4 fruit fly cellular contexts compared by ENCODE assay signal in the genomic region with DNA sequence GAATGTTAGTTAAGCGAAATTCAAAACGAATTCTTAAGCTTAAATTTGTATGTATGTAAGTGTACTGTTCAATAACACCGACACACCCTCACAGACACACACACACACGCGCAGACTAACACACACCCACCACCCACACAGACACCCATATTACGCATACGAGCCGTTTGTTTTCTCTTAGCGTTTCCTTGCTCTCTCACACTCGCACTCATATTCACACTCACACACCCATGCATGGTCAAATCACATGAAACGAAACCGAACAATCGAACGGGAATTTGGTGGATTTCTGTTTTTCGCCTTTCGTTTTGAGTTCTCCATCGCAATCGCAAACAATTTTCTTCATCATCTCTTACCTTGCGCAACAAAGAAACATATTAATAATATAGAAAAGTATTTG.
TF ChIP-seq lines count a peak whose summit lies in the region.

No protein-coding gene starts in this region.

- TF ChIP-seq CTCF in whole organism, embryonic (GFP tag; optimal IDR thresholded peaks at IDR 0.05; lab: Kevin White, UChicago) = no peak

TF ChIP-seq in whole organism, adult, 20 proteins besides CTCF, POLR2A, EP300 and RAD21:
- TF ChIP-seq kay (GFP tag; lab: Kevin White, UChicago; ENCODE audit: borderline replicate concordance) = no peak
- TF ChIP-seq CG7045 (GFP tag; optimal IDR thresholded peaks at IDR 0.05; lab: Kevin White, UChicago) = no peak
- peak; percentile 43 for TF ChIP-seq ovo (GFP tag; optimal IDR thresholded peaks at IDR 0.05; lab: Kevin White, UChicago)
- peak; percentile 46 for TF ChIP-seq tj (GFP tag; optimal IDR thresholded peaks at IDR 0.05; lab: Kevin White, UChicago)
- no peak for TF ChIP-seq CG14711 (tag; optimal IDR thresholded peaks at IDR 0.05; lab: Kevin White, UChicago)
- TF ChIP-seq CG11617 (GFP tag; optimal IDR thresholded peaks at IDR 0.05; lab: Kevin White, UChicago) = no peak
- TF ChIP-seq Crg-1 (GFP tag; optimal IDR thresholded peaks at IDR 0.05; lab: Kevin White, UChicago) = no peak
- peak; percentile 19 for TF ChIP-seq pad (GFP tag; optimal IDR thresholded peaks at IDR 0.05; lab: Kevin White, UChicago)

TF ChIP-seq in whole organism, embryonic, 481 proteins besides CTCF, POLR2A, EP300 and RAD21 (continues in another document):
- peak; percentile 1 for TF ChIP-seq HmgZ (tag; optimal IDR thresholded peaks at IDR 0.05; lab: Kevin White, UChicago)
- TF ChIP-seq vvl (GFP tag; IDR thresholded peaks at IDR 0.05; lab: Robert Waterston, UW) = 0 out of 2 replicates have a peak, but pooled peaks have one; percentile 23
- TF ChIP-seq Scr (GFP tag; IDR thresholded peaks at IDR 0.05; lab: Robert Waterston, UW; ENCODE audit: partially characterized antibody) = 0 out of 2 replicates have a peak, but pooled peaks have one; percentile 11
- peak; percentile 89 for TF ChIP-seq cg (GFP tag; optimal IDR thresholded peaks at IDR 0.05; lab: Kevin White, UChicago)
- TF ChIP-seq Med (GFP tag; lab: Kevin White, UChicago) = peak; percentile 77
- no peak for TF ChIP-seq CG15011 (GFP tag; optimal IDR thresholded peaks at IDR 0.05; lab: Kevin White, UChicago)
- TF ChIP-seq CG10543 (GFP tag; optimal IDR thresholded peaks at IDR 0.05; lab: Kevin White, UChicago) = peak; percentile 30
- no peak for TF ChIP-seq Lpt (GFP tag; optimal IDR thresholded peaks at IDR 0.05; lab: Kevin White, UChicago)
- TF ChIP-seq CG1792 (GFP tag; optimal IDR thresholded peaks at IDR 0.05; lab: Kevin White, UChicago) = no peak
- TF ChIP-seq CG7372 (GFP tag; IDR thresholded peaks at IDR 0.05; lab: Robert Waterston, UW) = peak; percentile 23; the same call in 1 of the 2 replicates
- TF ChIP-seq CG2199 (GFP tag; IDR thresholded peaks at IDR 0.05; lab: Robert Waterston, UW) = peak; percentile 61; the same call in 1 of the 3 replicates
- TF ChIP-seq sr (GFP tag; IDR thresholded peaks at IDR 0.05; lab: Robert Waterston, UW) = peak; percentile 38; the same call in 2 of the 3 replicates
- peak; percentile 40; the same call in 1 of the 3 replicates for TF ChIP-seq ci (GFP tag; IDR thresholded peaks at IDR 0.05; lab: Robert Waterston, UW)
- TF ChIP-seq sd (tag; optimal IDR thresholded peaks at IDR 0.05; lab: Kevin White, UChicago) = peak; percentile 26
- TF ChIP-seq Deaf1 (tag; optimal IDR thresholded peaks at IDR 0.05; lab: Kevin White, UChicago) = peak; percentile 53
- TF ChIP-seq H2.0 (GFP tag; IDR thresholded peaks at IDR 0.05; lab: Robert Waterston, UW) = no peak
- TF ChIP-seq CG3163 (GFP tag; optimal IDR thresholded peaks at IDR 0.05; lab: Kevin White, UChicago) = peak; percentile 58
- TF ChIP-seq sob (GFP tag; IDR thresholded peaks at IDR 0.05; lab: Robert Waterston, UW) = 0 out of 2 replicates have a peak, but pooled peaks have one; percentile 30
- peak; percentile 13 for TF ChIP-seq sug (tag; optimal IDR thresholded peaks at IDR 0.05; lab: Kevin White, UChicago)
- TF ChIP-seq chinmo (GFP tag; IDR thresholded peaks at IDR 0.05; lab: Robert Waterston, UW; ENCODE audit: partially characterized antibody) = 0 out of 4 replicates have a peak, but pooled peaks have one; percentile 62
- no peak for TF ChIP-seq CG17912 (GFP tag; optimal IDR thresholded peaks at IDR 0.05; lab: Kevin White, UChicago)
- TF ChIP-seq chm (GFP tag; IDR thresholded peaks at IDR 0.05; lab: Robert Waterston, UW) = 0 out of 2 replicates have a peak, but pooled peaks have one; percentile 20
- peak; percentile 46; the same call in 1 of the 2 replicates for TF ChIP-seq CG32532 (GFP tag; IDR thresholded peaks at IDR 0.05; lab: Robert Waterston, UW)

TF ChIP-seq in whole organism, pupa, 21 proteins besides CTCF, POLR2A, EP300 and RAD21:
- TF ChIP-seq gl (tag; optimal IDR thresholded peaks at IDR 0.05; lab: Kevin White, UChicago) (no peak), Ets98B (GFP tag; IDR thresholded peaks at IDR 0.05; lab: Robert Waterston, UW) (peak; percentile 4; the same call in 1 of the 2 replicates)
TF ChIP-seq in whole organism, pupa: peak in this region for 1.

TF ChIP-seq in whole organism, wandering third instar larva, 38 proteins besides CTCF, POLR2A, EP300 and RAD21:
- peak; percentile 69 for TF ChIP-seq N (GFP tag; optimal IDR thresholded peaks at IDR 0.05; lab: Kevin White, UChicago)
- TF ChIP-seq sage (GFP tag; optimal IDR thresholded peaks at IDR 0.05; lab: Kevin White, UChicago) = no peak
- no peak for TF ChIP-seq Dfd (GFP tag; optimal IDR thresholded peaks at IDR 0.05; lab: Kevin White, UChicago)
- TF ChIP-seq psq (GFP tag; optimal IDR thresholded peaks at IDR 0.05; lab: Kevin White, UChicago) = peak; percentile 22
- TF ChIP-seq dl (GFP tag; optimal IDR thresholded peaks at IDR 0.05; lab: Kevin White, UChicago; ENCODE audit: insufficient read depth in 1 of 2, partially characterized antibody in 2 of 2) = peak in 1 of 2 experiments; percentile 41
- TF ChIP-seq sv (GFP tag; optimal IDR thresholded peaks at IDR 0.05; lab: Kevin White, UChicago) = no peak
- TF ChIP-seq Hr83 (GFP tag; optimal IDR thresholded peaks at IDR 0.05; lab: Kevin White, UChicago; ENCODE audit: poor library complexity, severe bottlenecking) = peak; percentile 16
- no peak for TF ChIP-seq Hnf4 (GFP tag; optimal IDR thresholded peaks at IDR 0.05; lab: Kevin White, UChicago)
- no peak for TF ChIP-seq lola (GFP tag; optimal IDR thresholded peaks at IDR 0.05; lab: Kevin White, UChicago)
- peak; percentile 69 for TF ChIP-seq Dif (GFP tag; optimal IDR thresholded peaks at IDR 0.05; lab: Kevin White, UChicago; ENCODE audit: partially characterized antibody)
- TF ChIP-seq Rel (GFP tag; optimal IDR thresholded peaks at IDR 0.05; lab: Kevin White, UChicago) = no peak
- TF ChIP-seq Rel (tag; optimal IDR thresholded peaks at IDR 0.05; lab: Kevin White, UChicago) = peak; percentile 10
- no peak for TF ChIP-seq foxo (GFP tag; optimal IDR thresholded peaks at IDR 0.05; lab: Kevin White, UChicago)
- no peak for TF ChIP-seq Abd-B (GFP tag; optimal IDR thresholded peaks at IDR 0.05; lab: Kevin White, UChicago)
